Fruit fly (Drosophila melanogaster) whole organism, embryonic: ENCODE results near the gene Rad17.

Source experiments
- Aef1 ChIP-seq: fragments of 200-800 bp; sonication (Bioruptor generic); IDR thresholded peaks from 3 replicates; pipeline ENCODE4 v1.3.6; 2022; ENCODE audit warnings: missing biosample characterization, missing genetic modification characterization
- B-H2 ChIP-seq: fragments of 200-800 bp; sonication (Bioruptor generic); optimal IDR thresholded peaks from 2 replicates; lab custom pipeline; 2018; ENCODE audit warnings: missing biosample characterization, mild to moderate bottlenecking, missing genetic modification characterization
- Bdp1 ChIP-seq: fragments of 200-800 bp; sonication (Bioruptor generic); optimal IDR thresholded peaks from 3 replicates; lab custom pipeline; 2016; ENCODE audit warnings: missing biosample characterization, missing genetic modification characterization
- CG10147 ChIP-seq: fragments of 200-800 bp; sonication (Bioruptor generic); optimal IDR thresholded peaks from 2 replicates; lab custom pipeline; 2019; ENCODE audit warnings: missing biosample characterization, mild to moderate bottlenecking, missing genetic modification characterization, moderate library complexity
- CG10366 ChIP-seq: fragments of 200-800 bp; sonication (Bioruptor generic); IDR thresholded peaks from 2 replicates; pipeline ENCODE4 v1.3.6; 2022; ENCODE audit warnings: missing biosample characterization, missing genetic modification characterization
- CG10959 ChIP-seq: fragments of 200-800 bp; sonication (Bioruptor generic); IDR thresholded peaks from 2 replicates; pipeline ENCODE4 v1.3.6; 2022; ENCODE audit warnings: missing biosample characterization, missing genetic modification characterization
- CG11696 ChIP-seq: fragments of 200-800 bp; sonication (Bioruptor generic); IDR thresholded peaks from 2 replicates; pipeline ENCODE4 v1.3.6; 2022; ENCODE audit warnings: missing biosample characterization, missing genetic modification characterization
- CG12391 ChIP-seq: fragments of 200-800 bp; sonication (Bioruptor generic); optimal IDR thresholded peaks from 3 replicates; lab custom pipeline; 2018; ENCODE audit warnings: missing biosample characterization, mild to moderate bottlenecking, missing genetic modification characterization, moderate library complexity
- CG12744 ChIP-seq: fragments of 200-800 bp; sonication (Bioruptor generic); optimal IDR thresholded peaks from 2 replicates; lab custom pipeline; 2016; ENCODE audit warnings: missing biosample characterization, missing genetic modification characterization
- CG13287 ChIP-seq: fragments of 200-800 bp; sonication (Bioruptor generic); IDR thresholded peaks from 2 replicates; pipeline ENCODE4 v1.3.6; 2022; ENCODE audit warnings: missing biosample characterization, missing genetic modification characterization; ENCODE audit not compliant: partially characterized antibody
- CG15269 ChIP-seq: fragments of 200-800 bp; sonication (Bioruptor generic); optimal IDR thresholded peaks from 2 replicates; lab custom pipeline; 2018; ENCODE audit warnings: missing biosample characterization, mild to moderate bottlenecking, missing genetic modification characterization, moderate library complexity
- CG1529 ChIP-seq: fragments of 200-800 bp; sonication (Bioruptor generic); optimal IDR thresholded peaks from 3 replicates; lab custom pipeline; 2018; ENCODE audit warnings: missing biosample characterization, missing genetic modification characterization
- CG2116 ChIP-seq: fragments of 200-800 bp; sonication (Bioruptor generic); optimal IDR thresholded peaks from 3 replicates; lab custom pipeline; 2018; ENCODE audit warnings: missing biosample characterization, mild to moderate bottlenecking, missing genetic modification characterization
- CG2889 ChIP-seq: fragments of 200-800 bp; sonication (Bioruptor generic); IDR thresholded peaks from 3 replicates; pipeline ENCODE4 v1.3.6; 2022; ENCODE audit warnings: missing biosample characterization, missing genetic modification characterization
- CG30403 ChIP-seq: fragments of 200-800 bp; sonication (Bioruptor generic); optimal IDR thresholded peaks from 3 replicates; lab custom pipeline; 2016; ENCODE audit warnings: missing biosample characterization, missing genetic modification characterization
- CG5953 ChIP-seq: fragments of 200-800 bp; sonication (Bioruptor generic); IDR thresholded peaks from 2 replicates; pipeline ENCODE4 v1.3.6; 2022; ENCODE audit warnings: missing biosample characterization, missing genetic modification characterization
- CG6791 ChIP-seq: fragments of 200-800 bp; sonication (Bioruptor generic); IDR thresholded peaks from 3 replicates; pipeline ENCODE4 v1.3.6; 2022; ENCODE audit warnings: missing biosample characterization, missing genetic modification characterization; ENCODE audit not compliant: partially characterized antibody
- CG6854 ChIP-seq: fragments of 200-800 bp; sonication (Bioruptor generic); optimal IDR thresholded peaks from 3 replicates; lab custom pipeline; 2017; ENCODE audit warnings: missing biosample characterization, mild to moderate bottlenecking, missing genetic modification characterization
- CG7745 ChIP-seq: fragments of 200-800 bp; sonication (Bioruptor generic); optimal IDR thresholded peaks from 2 replicates; lab custom pipeline; 2018; ENCODE audit warnings: missing biosample characterization, mild to moderate bottlenecking, missing genetic modification characterization, moderate library complexity
- CG7963 ChIP-seq: fragments of 200-800 bp; sonication (Bioruptor generic); IDR thresholded peaks from 3 replicates; pipeline ENCODE4 v1.3.6; 2022; ENCODE audit warnings: missing biosample characterization, missing genetic modification characterization; ENCODE audit not compliant: partially characterized antibody
- CG8478 ChIP-seq: fragments of >200 bp; optimal IDR thresholded peaks from 2 replicates; lab custom pipeline; 2018
- CG8924 ChIP-seq: fragments of 200-800 bp; optimal IDR thresholded peaks from 3 replicates; lab custom pipeline; 2019; ENCODE audit warnings: missing biosample characterization, mild to moderate bottlenecking, missing genetic modification characterization, moderate library complexity
- CG8944 ChIP-seq: fragments of 200-800 bp; sonication (Bioruptor generic); optimal IDR thresholded peaks from 3 replicates; lab custom pipeline; 2016; ENCODE audit warnings: missing biosample characterization, missing genetic modification characterization
- CG9797 ChIP-seq: fragments of 200-800 bp; sonication (Bioruptor generic); optimal IDR thresholded peaks from 3 replicates; lab custom pipeline; 2018; ENCODE audit warnings: missing biosample characterization, mild to moderate bottlenecking, missing genetic modification characterization
- CoRest ChIP-seq: fragments of 200-800 bp; sonication (Bioruptor generic); optimal IDR thresholded peaks from 3 replicates; lab custom pipeline; 2018; ENCODE audit warnings: missing biosample characterization, mild to moderate bottlenecking, missing genetic modification characterization, moderate library complexity
- D19B ChIP-seq: fragments of 200-800 bp; sonication (Bioruptor generic); optimal IDR thresholded peaks from 2 replicates; lab custom pipeline; 2017; ENCODE audit warnings: missing biosample characterization, mild to moderate bottlenecking, missing genetic modification characterization
- Dbx ChIP-seq: fragments of 200-800 bp; sonication (Bioruptor generic); IDR thresholded peaks from 3 replicates; pipeline ENCODE4 v1.3.6; 2022; ENCODE audit warnings: missing biosample characterization, missing genetic modification characterization
- Fer2 ChIP-seq: fragments of 200-800 bp; sonication (Bioruptor generic); optimal IDR thresholded peaks from 2 replicates; lab custom pipeline; 2018; ENCODE audit warnings: missing biosample characterization, mild to moderate bottlenecking, missing genetic modification characterization, moderate library complexity
- HLH3B ChIP-seq: fragments of 200-800 bp; sonication (Bioruptor generic); IDR thresholded peaks from 2 replicates; pipeline ENCODE4 v1.3.6; 2022; ENCODE audit warnings: missing biosample characterization, missing genetic modification characterization
- HmgD ChIP-seq: fragments of 200-800 bp; sonication (Bioruptor generic); optimal IDR thresholded peaks from 3 replicates; lab custom pipeline; 2016; ENCODE audit warnings: missing biosample characterization, missing genetic modification characterization
- Hmr ChIP-seq: fragments of 200-800 bp; sonication (Bioruptor generic); optimal IDR thresholded peaks from 3 replicates; lab custom pipeline; 2017; ENCODE audit warnings: mild to moderate bottlenecking, missing biosample characterization, missing genetic modification reagents, missing genetic modification characterization
- Neu2 ChIP-seq: fragments of 200-800 bp; sonication (Bioruptor generic); optimal IDR thresholded peaks from 3 replicates; lab custom pipeline; 2016; ENCODE audit warnings: missing biosample characterization, missing genetic modification characterization, borderline replicate concordance
- Oaz ChIP-seq: fragments of 200-800 bp; sonication (Bioruptor generic); IDR thresholded peaks from 2 replicates; pipeline ENCODE4 v1.3.6; 2022; ENCODE audit warnings: missing biosample characterization, missing genetic modification characterization
- Oli ChIP-seq: fragments of 200-800 bp; sonication (Bioruptor generic); optimal IDR thresholded peaks from 2 replicates; lab custom pipeline; 2018; ENCODE audit warnings: missing biosample characterization, mild to moderate bottlenecking, missing genetic modification characterization, moderate library complexity
- PHDP ChIP-seq: fragments of 200-800 bp; sonication (Bioruptor generic); optimal IDR thresholded peaks from 3 replicates; lab custom pipeline; 2018; ENCODE audit warnings: missing biosample characterization, mild to moderate bottlenecking, missing genetic modification characterization, moderate library complexity
- Tbp ChIP-seq: fragments of >200 bp; optimal IDR thresholded peaks from 2 replicates; lab custom pipeline; 2018; ENCODE audit warnings: missing biosample characterization, missing genetic modification characterization
- ac ChIP-seq: fragments of 200-800 bp; sonication (Bioruptor generic); optimal IDR thresholded peaks from 3 replicates; lab custom pipeline; 2017; ENCODE audit warnings: missing biosample characterization, mild to moderate bottlenecking, missing genetic modification characterization
- dati ChIP-seq: fragments of 200-800 bp; sonication (Bioruptor generic); IDR thresholded peaks from 2 replicates; pipeline ENCODE4 v1.3.6; 2022; ENCODE audit warnings: missing biosample characterization, missing genetic modification characterization
- gt ChIP-seq: fragments of 200-800 bp; sonication (Bioruptor generic); IDR thresholded peaks from 2 replicates; pipeline ENCODE4 v1.3.6; 2022; ENCODE audit warnings: missing biosample characterization, missing genetic modification characterization
- lbe ChIP-seq: fragments of 200-800 bp; sonication (Bioruptor generic); optimal IDR thresholded peaks from 2 replicates; lab custom pipeline; 2016; ENCODE audit warnings: missing biosample characterization, mild to moderate bottlenecking, missing genetic modification characterization
- mld ChIP-seq: fragments of 200-800 bp; sonication (Bioruptor generic); IDR thresholded peaks from 3 replicates; pipeline ENCODE4 v1.3.6; 2022; ENCODE audit warnings: missing biosample characterization, missing genetic modification characterization; ENCODE audit not compliant: partially characterized antibody
- otp ChIP-seq: fragments of 200-800 bp; sonication (Bioruptor generic); IDR thresholded peaks from 3 replicates; pipeline ENCODE4, ENCODE4 v1.3.6; 2022; ENCODE audit warnings: missing biosample characterization, missing genetic modification characterization
- pros ChIP-seq: fragments of 200-800 bp; sonication (Bioruptor generic); optimal IDR thresholded peaks from 3 replicates; lab custom pipeline; 2019; ENCODE audit warnings: missing biosample characterization, mild to moderate bottlenecking, missing genetic modification characterization, moderate library complexity
- repo ChIP-seq: fragments of 200-800 bp; sonication (Bioruptor generic); optimal IDR thresholded peaks from 2 replicates; lab custom pipeline; 2016; ENCODE audit warnings: missing biosample characterization, missing genetic modification characterization
- rib ChIP-seq: fragments of 200-800 bp; sonication (Bioruptor generic); IDR thresholded peaks from 2 replicates; pipeline ENCODE4 v1.3.6; 2022; ENCODE audit warnings: missing biosample characterization, missing genetic modification characterization
- schlank ChIP-seq: fragments of 200-800 bp; sonication (Bioruptor generic); optimal IDR thresholded peaks from 2 replicates; lab custom pipeline; 2018; ENCODE audit warnings: missing biosample characterization, mild to moderate bottlenecking, missing genetic modification characterization
- so ChIP-seq: fragments of 200-800 bp; sonication (Bioruptor generic); IDR thresholded peaks from 3 replicates; pipeline ENCODE4 v1.3.6; 2022; ENCODE audit warnings: missing biosample characterization, missing genetic modification characterization
- sob ChIP-seq: fragments of 200-800 bp; sonication (Bioruptor generic); IDR thresholded peaks from 2 replicates; pipeline ENCODE4 v1.3.6; 2022; ENCODE audit warnings: missing biosample characterization, missing genetic modification characterization
- sqz ChIP-seq: fragments of 200-800 bp; sonication (Bioruptor generic); optimal IDR thresholded peaks from 3 replicates; lab custom pipeline; 2018; ENCODE audit warnings: missing biosample characterization, mild to moderate bottlenecking, missing genetic modification characterization
- sr ChIP-seq: fragments of 200-800 bp; sonication (Bioruptor generic); IDR thresholded peaks from 3 replicates; pipeline ENCODE4 v1.3.6; 2022; ENCODE audit warnings: missing biosample characterization, missing genetic modification characterization
- stc ChIP-seq: fragments of 200-800 bp; sonication (Bioruptor generic); IDR thresholded peaks from 2 replicates; pipeline ENCODE4 v1.3.6; 2022; ENCODE audit warnings: missing biosample characterization, missing genetic modification characterization
- vvl ChIP-seq: fragments of 200-800 bp; sonication (Bioruptor generic); IDR thresholded peaks from 2 replicates; pipeline ENCODE4 v1.3.6; 2022; ENCODE audit warnings: missing biosample characterization, missing genetic modification characterization
- yki ChIP-seq: fragments of >200 bp; optimal IDR thresholded peaks from 3 replicates; lab custom pipeline; 2018

Rad17 gene

dm6 chr3R:14706354-14706753 lies 43.4 kb upstream of the Rad17 start (continued):
- TF ChIP-seq sqz (GFP tag; lab: Kevin White, UChicago): no peak
- TF ChIP-seq CG5953 (GFP tag; lab: Robert Waterston, UW): no peak
- TF ChIP-seq vvl (GFP tag; lab: Robert Waterston, UW): no peak; the same call in 1 of the 2 replicates
- no peak for TF ChIP-seq CG6791 (GFP tag; lab: Robert Waterston, UW)
- no peak for TF ChIP-seq CG7745
- 0 out of 3 replicates have a peak, but pooled peaks have one; percentile 26 for TF ChIP-seq sr (GFP tag; lab: Robert Waterston, UW)
- no peak for TF ChIP-seq CG30403 (GFP tag; lab: Kevin White, UChicago)
- no peak for TF ChIP-seq Fer2 (tag; lab: Kevin White, UChicago)
- TF ChIP-seq CG15269 (tag; lab: Kevin White, UChicago): peak; percentile 19
- no peak for TF ChIP-seq CG10147 (GFP tag; lab: Kevin White, UChicago)
- no peak for TF ChIP-seq CG9797
- TF ChIP-seq Oaz (GFP tag; lab: Robert Waterston, UW): no peak
- no peak for TF ChIP-seq schlank (tag; lab: Kevin White, UChicago)
- TF ChIP-seq CG8944 (GFP tag; lab: Kevin White, UChicago): no peak
- TF ChIP-seq Neu2: no peak
- no peak for TF ChIP-seq so
- TF ChIP-seq repo (GFP tag; lab: Kevin White, UChicago): no peak
- TF ChIP-seq Oli (tag; lab: Kevin White, UChicago): peak; percentile 31
- TF ChIP-seq B-H2: no peak
- no peak for TF ChIP-seq Tbp (GFP tag; lab: Kevin White, UChicago)
- no peak for TF ChIP-seq sob (GFP tag; lab: Robert Waterston, UW)
- TF ChIP-seq ac: no peak
- no peak for TF ChIP-seq Bdp1 (GFP tag; lab: Kevin White, UChicago)
- TF ChIP-seq stc (GFP tag; lab: Robert Waterston, UW): peak; percentile 26
- TF ChIP-seq HmgD: no peak
- TF ChIP-seq lbe (GFP tag; lab: Kevin White, UChicago): no peak
- no peak for TF ChIP-seq CG13287 (GFP tag; lab: Robert Waterston, UW)
- no peak for TF ChIP-seq CG12391 (tag; lab: Kevin White, UChicago)
- peak; percentile 6 for TF ChIP-seq CG2116
- TF ChIP-seq otp (GFP tag; lab: Robert Waterston, UW): no peak
- peak; percentile 14 for TF ChIP-seq PHDP (tag; lab: Kevin White, UChicago)
- peak; percentile 82 for TF ChIP-seq CG11696 (GFP tag; lab: Robert Waterston, UW)
- TF ChIP-seq Aef1 (GFP tag; lab: Robert Waterston, UW): no peak
- TF ChIP-seq CG10959 (GFP tag; lab: Robert Waterston, UW): no peak
- no peak for TF ChIP-seq CG6854
- TF ChIP-seq pros: no peak
- TF ChIP-seq CoRest (tag; lab: Kevin White, UChicago): no peak
- TF ChIP-seq HLH3B: peak; percentile 43
- TF ChIP-seq CG8478 (lab: Kevin White, UChicago): no peak
- no peak for TF ChIP-seq CG12744 (GFP tag; lab: Kevin White, UChicago)
- no peak for TF ChIP-seq CG1529 (GFP tag; lab: Kevin White, UChicago)
- no peak for TF ChIP-seq CG2889 (GFP tag; lab: Robert Waterston, UW)
- TF ChIP-seq D19B (GFP tag; lab: Kevin White, UChicago): no peak
- no peak for TF ChIP-seq dati (GFP tag; lab: Robert Waterston, UW)
- TF ChIP-seq Dbx (GFP tag; lab: Robert Waterston, UW): no peak
- no peak for TF ChIP-seq mld (GFP tag; lab: Robert Waterston, UW)
- no peak for TF ChIP-seq gt
- TF ChIP-seq CG8924: no peak
- peak; percentile 33 for TF ChIP-seq CG10366 (GFP tag; lab: Robert Waterston, UW)
- no peak for TF ChIP-seq Hmr (GFP tag; lab: Kevin White, UChicago)
- no peak for TF ChIP-seq CG7963
- no peak for TF ChIP-seq rib (GFP tag; lab: Robert Waterston, UW)
- no peak for TF ChIP-seq yki (lab: Kevin White, UChicago)
